Worm (Caenorhabditis elegans): ENCODE results near the gene cbp-1.

The cbp-1 gene

DNA sequence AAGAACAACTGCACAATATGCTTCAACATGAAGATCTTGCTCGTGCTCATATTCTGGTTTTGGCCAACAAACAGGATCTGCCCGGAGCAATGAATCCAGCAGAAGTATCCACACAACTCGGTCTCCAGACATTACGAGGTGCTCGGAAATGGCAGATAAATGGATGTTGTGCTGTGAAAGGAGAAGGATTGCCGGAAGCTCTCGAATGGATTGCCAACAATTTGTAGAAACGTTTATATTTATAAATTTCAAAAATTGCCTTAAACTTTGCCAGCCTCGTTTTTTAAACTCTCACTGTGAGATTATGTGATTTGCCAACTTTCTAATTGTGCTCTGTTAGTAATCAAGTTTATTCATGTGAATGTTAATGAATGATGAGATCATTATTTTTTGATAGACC lies 57.4 kb downstream of the cbp-1 start:
- TF ChIP-seq W03F9.2 (tag; optimal IDR thresholded peaks at IDR 0.05) (no peak), him-1 (tag; optimal IDR thresholded peaks at IDR 0.05) (no peak), dao-5 (tag; optimal IDR thresholded peaks at IDR 0.05) (no peak)

Data from whole organism, L4/young adult.